Fruit fly (Drosophila melanogaster): ENCODE data around the gene CG42578.

CG42578 gene

DNA sequence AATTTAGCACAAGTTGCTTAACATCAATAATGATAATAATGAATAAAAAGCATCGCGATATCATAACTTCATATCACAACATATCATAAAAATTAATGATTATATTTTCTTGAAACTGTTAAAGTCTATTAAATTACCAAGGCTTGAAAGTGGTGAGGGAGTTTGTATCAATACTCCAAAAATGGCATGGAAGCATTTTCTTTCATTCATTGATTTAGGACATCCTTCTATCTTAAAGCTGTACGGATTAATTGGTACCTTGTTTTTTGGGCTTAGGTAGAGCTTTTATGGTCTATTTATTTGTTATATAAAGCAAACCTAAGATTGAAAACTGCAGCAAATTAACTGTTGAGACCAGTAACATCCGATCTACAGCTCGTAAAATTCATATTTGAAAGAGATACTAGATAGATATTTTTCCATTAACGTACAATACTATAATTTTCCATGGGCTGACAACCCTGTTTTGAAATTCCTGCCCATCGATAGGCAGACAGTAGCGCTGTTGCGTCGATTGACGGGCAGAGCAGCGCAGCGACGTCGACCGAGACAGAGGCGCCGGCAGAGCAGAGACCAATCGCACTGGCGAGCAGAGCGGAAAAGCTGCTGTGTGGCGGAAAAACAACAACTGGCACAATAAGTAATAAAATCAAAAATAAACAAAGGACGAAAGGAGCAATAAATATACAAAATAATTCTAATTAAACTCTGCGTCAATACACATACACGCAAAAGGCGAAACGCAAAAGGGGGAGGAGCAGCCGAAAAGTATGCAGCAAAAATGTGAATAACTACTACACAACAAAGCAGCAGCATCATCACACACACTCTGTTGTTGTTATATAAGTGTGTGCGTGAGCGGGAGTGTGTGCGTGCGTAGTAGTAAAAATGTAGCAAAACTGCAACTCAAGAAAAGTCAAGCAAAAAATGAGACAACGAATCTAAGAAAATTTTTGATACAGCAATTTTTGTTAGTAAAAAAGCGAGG lies 12.5 kb upstream of the CG42578 start, which contains the start of gene CG1695:
Gene CG1695 (plus strand): TSS at position 606 of the 988 bp plus-strand sequence.
- TF ChIP-seq h (optimal IDR thresholded peaks at IDR 0.05) (no peak), Myc (optimal IDR thresholded peaks at IDR 0.05) (no peak), Sin3A (optimal IDR thresholded peaks at IDR 0.05) (no peak)

DNA sequence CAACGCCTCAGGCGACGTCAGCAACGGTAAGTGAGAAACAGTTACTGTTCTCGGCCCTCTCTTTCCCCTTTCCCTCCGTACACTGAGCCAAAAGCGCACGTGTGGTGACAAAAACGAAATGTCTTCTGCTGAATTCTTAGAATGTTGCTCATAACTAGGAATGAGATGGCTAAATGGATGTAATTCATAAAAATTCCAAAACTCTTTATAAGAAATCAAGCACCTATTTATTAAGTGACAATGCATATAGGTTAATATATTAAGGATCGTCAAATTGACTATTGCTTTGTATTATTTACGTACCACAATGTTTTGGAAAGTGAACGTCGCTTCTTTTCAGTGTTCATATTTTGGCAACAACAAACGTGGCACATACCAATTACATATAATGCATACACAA lies 11.6 kb upstream of the CG42578 start:
- TF ChIP-seq Myc (optimal IDR thresholded peaks at IDR 0.05) (no peak), Sin3A (optimal IDR thresholded peaks at IDR 0.05) (no peak), psq (optimal IDR thresholded peaks at IDR 0.05) (no peak), ttk (optimal IDR thresholded peaks at IDR 0.05) (no peak), insv (optimal IDR thresholded peaks at IDR 0.05) (no peak)

DNA sequence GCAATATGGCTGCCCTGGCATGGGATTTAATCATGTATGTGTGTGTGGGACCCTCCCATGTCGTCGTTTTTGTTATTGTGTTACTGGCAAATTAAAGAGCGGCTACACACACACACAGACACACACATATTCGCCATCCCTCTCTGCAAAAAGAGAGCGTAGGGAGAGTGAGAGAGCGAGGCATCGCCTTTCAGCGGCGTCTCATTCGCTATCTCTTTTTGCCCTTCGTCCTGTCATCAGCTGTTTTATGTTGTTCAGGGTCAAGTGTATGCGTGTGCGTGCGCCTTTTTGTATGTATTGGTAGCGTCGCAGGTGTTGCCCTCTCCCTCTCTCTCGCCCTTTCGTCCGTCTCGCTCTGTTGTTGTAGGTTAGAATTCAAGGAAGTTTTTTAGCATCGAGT lies 9.3 kb upstream of the CG42578 start:
- TF ChIP-seq Sin3A (optimal IDR thresholded peaks at IDR 0.05) (no peak), h (optimal IDR thresholded peaks at IDR 0.05) (no peak), Myc (optimal IDR thresholded peaks at IDR 0.05) (no peak), insv (optimal IDR thresholded peaks at IDR 0.05) (no peak), psq (optimal IDR thresholded peaks at IDR 0.05) (no peak), ttk (optimal IDR thresholded peaks at IDR 0.05) (no peak)

DNA sequence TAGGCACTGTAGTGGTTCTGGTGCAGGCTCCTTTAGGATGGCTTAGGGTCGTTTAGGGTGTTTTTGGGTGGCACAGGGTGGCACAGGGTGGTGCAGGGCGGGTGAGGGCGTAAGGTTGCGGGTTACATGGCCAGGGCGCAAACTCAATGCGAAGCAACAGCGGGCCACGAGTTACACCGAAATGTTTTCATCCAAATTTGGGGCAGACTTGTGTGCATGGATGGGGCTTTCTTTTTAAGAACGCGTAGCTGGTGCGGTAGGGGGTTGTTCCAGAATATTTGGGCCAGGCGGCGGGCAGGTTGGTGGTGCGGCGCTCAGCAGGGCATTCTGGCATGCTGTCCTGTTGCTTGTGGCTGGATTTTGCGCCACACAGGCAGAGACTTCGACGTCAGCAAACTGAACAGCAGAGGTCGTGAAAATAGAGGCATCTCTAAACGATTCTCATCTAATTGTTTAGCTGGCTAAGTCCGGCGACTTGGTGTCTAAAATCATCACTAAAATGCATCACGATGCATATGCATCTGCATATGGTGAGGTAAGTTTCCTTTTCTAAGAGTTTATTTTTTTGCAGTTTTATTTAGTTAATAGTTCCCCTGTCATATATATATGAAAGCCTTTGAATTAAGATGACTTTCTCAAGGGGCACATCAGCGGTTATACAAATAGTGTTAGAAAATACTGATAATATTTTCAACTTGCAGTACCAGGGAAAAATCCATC lies 1.9 kb downstream of the CG42578 start:
- no peak for TF ChIP-seq ttk (optimal IDR thresholded peaks at IDR 0.05)
- no peak for TF ChIP-seq h (optimal IDR thresholded peaks at IDR 0.05)
- TF ChIP-seq psq (optimal IDR thresholded peaks at IDR 0.05), result no peak
- TF ChIP-seq Myc (optimal IDR thresholded peaks at IDR 0.05), result no peak
- TF ChIP-seq insv (optimal IDR thresholded peaks at IDR 0.05), result no peak
- no peak for TF ChIP-seq Sin3A (optimal IDR thresholded peaks at IDR 0.05)

DNA sequence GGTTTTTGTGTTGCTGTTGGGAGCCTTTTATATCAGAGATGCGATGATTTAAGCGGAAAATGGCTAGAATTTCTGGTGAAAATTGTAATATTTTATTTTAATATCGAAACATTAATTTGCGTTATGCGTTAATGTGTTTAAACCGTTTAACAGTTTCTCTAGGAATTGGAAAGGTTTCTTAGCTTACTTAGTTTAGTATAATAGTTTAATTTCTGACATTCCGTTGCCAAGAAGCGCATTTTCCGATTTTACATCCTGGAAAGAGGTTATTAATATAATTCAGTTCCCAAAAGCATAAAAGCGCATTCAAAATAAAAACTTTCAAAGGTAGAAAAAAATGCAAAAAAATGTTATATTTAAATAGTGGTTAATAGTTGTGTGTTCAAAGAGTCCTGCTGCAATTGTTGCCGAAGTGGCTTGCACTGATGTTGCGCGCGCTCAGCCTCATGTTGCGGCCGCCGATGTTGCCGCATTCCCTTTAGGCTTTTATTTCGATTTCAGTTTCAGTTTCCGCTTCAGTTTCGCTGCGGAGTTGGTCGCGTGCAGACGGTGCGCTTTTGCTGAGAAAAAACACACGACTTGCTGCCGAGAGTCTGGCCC lies 2.8 kb downstream of the CG42578 start, which contains the start of gene tbc:
Gene tbc (plus strand): TSS at position 504 of the 600 bp plus-strand sequence.
- TF ChIP-seq Sin3A (optimal IDR thresholded peaks at IDR 0.05), result no peak
- TF ChIP-seq insv (optimal IDR thresholded peaks at IDR 0.05), result no peak
- TF ChIP-seq ttk (optimal IDR thresholded peaks at IDR 0.05), result no peak
- TF ChIP-seq Myc (optimal IDR thresholded peaks at IDR 0.05), result no peak
- TF ChIP-seq psq (optimal IDR thresholded peaks at IDR 0.05), result no peak
- no peak for TF ChIP-seq h (optimal IDR thresholded peaks at IDR 0.05)

DNA sequence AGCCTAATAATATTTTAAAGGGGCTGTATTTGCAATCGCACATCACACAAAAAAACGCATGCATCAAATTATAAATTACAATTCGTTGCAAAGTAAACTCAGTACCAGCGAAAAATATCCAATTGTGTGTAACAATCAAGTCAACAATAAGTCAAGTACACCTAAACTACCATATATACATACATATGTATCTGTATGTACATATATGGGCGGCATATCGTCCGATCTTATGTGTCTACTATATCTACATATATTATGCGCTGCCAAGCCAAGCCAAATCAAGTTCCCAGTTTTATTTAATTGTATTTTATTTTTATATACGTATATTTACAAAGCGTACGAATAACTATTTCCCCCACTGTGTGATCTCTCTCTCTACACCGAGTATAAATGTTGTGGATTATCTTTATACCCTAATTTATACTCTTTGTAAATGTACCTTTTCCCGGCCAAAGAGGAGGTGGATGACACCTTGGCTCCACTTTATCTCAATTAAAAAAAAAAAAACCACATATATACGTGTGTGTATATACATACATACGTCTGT lies 20.3 kb downstream of the CG42578 start:
- TF ChIP-seq h (optimal IDR thresholded peaks at IDR 0.05), result no peak
- TF ChIP-seq insv (optimal IDR thresholded peaks at IDR 0.05), result no peak
- TF ChIP-seq ttk (optimal IDR thresholded peaks at IDR 0.05), result no peak
- no peak for TF ChIP-seq Sin3A (optimal IDR thresholded peaks at IDR 0.05)
- no peak for TF ChIP-seq psq (optimal IDR thresholded peaks at IDR 0.05)
- no peak for TF ChIP-seq Myc (optimal IDR thresholded peaks at IDR 0.05)

DNA sequence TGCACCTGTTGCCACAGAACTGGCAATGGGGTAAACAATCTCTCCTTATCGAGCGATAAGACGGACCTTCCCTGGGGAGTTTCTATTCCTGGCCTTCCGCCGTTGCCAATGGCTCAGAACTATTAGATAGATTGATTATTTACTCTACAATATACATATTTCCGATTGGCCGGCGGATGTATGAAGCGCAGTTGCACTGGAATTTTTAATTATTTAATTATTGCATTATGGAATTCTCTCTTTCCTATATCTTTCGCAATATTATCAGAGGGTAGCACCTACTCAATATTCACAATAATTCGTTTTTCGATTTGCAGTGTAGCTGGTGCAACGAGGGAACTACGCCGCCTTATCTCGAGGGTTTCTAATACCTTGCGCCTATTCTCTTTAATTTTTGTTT lies 21.0 kb downstream of the CG42578 start, which contains the start of gene GstT3:
Gene GstT3 (plus strand): TSS at position 301 of the 400 bp plus-strand sequence.
- TF ChIP-seq insv (optimal IDR thresholded peaks at IDR 0.05), result no peak
- TF ChIP-seq Myc (optimal IDR thresholded peaks at IDR 0.05), result no peak
- no peak for TF ChIP-seq h (optimal IDR thresholded peaks at IDR 0.05)
- no peak for TF ChIP-seq psq (optimal IDR thresholded peaks at IDR 0.05)

DNA sequence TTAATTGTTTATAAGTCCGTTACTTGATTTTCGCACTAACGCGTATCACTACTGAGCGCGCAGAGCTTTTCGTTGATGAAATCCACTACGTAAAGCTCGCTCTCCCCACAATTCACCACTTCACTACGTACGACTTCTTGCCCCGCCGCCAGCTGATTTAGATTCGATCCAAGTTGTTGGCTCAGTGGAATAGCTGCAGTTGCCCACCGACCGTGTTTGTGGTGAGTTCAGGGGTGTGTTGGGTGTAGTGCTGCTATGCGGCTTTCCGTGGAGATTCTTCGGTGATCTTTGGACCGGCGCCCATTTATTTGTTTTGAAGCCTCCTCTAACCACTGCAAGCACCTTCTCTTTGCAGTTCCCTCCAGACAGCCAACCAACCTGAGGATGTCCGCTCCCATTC lies 22.0 kb downstream of the CG42578 start:
- TF ChIP-seq h (optimal IDR thresholded peaks at IDR 0.05), result no peak
- TF ChIP-seq insv (optimal IDR thresholded peaks at IDR 0.05), result no peak
- TF ChIP-seq Myc (optimal IDR thresholded peaks at IDR 0.05), result no peak
- no peak for TF ChIP-seq ttk (optimal IDR thresholded peaks at IDR 0.05)
- no peak for TF ChIP-seq psq (optimal IDR thresholded peaks at IDR 0.05)
- TF ChIP-seq Sin3A (optimal IDR thresholded peaks at IDR 0.05), result no peak

DNA sequence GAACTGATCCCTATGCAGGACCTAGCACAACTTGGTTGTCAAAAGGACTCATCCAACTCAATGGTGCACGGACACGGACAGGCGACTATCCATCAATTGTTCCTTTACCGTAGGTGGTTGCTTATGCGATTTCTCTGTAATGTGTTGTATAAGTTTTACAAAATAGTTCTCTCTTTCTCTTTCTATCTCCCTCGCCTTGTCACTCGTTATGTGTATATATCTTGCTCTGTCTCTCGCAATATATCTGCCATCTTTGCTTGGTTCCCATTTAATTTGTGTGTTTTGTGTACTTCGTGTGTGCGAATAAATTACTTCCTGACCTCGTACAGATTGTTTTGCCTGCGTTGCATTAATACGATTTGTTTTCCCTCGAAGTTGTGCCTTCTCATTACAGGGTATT lies 24.5 kb downstream of the CG42578 start:
- TF ChIP-seq ttk (optimal IDR thresholded peaks at IDR 0.05) (no peak), psq (optimal IDR thresholded peaks at IDR 0.05) (no peak), Myc (optimal IDR thresholded peaks at IDR 0.05) (no peak)

DNA sequence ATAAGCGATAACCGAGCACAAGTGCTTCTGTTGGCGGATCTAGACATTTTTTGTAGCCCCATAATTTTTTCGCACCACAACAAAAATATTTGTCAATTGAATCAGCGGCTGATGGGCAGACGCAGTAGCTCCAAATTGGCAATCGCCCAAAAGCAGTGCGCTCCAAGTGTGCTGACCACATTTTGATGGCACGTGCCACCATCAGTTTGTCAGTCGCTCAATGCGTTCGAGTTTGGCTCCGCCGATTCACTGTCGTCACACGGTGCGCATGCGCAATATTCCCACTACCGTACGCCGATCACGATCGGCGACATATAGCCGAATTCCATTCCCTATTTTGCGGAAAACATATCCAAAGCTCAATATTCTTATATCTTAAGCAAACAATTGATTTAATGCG lies 32.5 kb downstream of the CG42578 start:
- TF ChIP-seq Sin3A (optimal IDR thresholded peaks at IDR 0.05), result no peak
- no peak for TF ChIP-seq h (optimal IDR thresholded peaks at IDR 0.05)
- no peak for TF ChIP-seq Myc (optimal IDR thresholded peaks at IDR 0.05)
- no peak for TF ChIP-seq ttk (optimal IDR thresholded peaks at IDR 0.05)
- TF ChIP-seq insv (optimal IDR thresholded peaks at IDR 0.05), result no peak
- TF ChIP-seq psq (optimal IDR thresholded peaks at IDR 0.05), result no peak

DNA sequence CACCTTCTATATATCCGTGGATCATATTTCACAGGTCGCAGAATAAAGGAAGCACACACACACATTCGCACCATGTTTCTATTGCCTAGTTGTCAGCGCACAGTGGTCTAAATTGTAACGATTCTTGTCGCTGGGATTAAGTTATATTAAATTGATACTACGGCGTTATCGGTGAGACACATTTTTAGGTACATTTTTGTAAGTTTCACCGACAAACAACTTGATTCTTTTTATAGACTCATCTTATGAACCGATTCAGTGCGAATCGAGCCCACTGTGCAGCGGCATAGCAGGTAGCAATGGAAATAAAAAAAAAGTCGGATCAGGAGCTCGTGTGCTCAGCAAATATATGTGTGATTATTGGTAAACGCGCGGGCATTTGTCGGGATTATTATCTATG lies 34.2 kb downstream of the CG42578 start:
- no peak for TF ChIP-seq insv (optimal IDR thresholded peaks at IDR 0.05)
- TF ChIP-seq Myc (optimal IDR thresholded peaks at IDR 0.05), result no peak
- no peak for TF ChIP-seq psq (optimal IDR thresholded peaks at IDR 0.05)
- no peak for TF ChIP-seq ttk (optimal IDR thresholded peaks at IDR 0.05)
- no peak for TF ChIP-seq Sin3A (optimal IDR thresholded peaks at IDR 0.05)
- no peak for TF ChIP-seq h (optimal IDR thresholded peaks at IDR 0.05)

DNA sequence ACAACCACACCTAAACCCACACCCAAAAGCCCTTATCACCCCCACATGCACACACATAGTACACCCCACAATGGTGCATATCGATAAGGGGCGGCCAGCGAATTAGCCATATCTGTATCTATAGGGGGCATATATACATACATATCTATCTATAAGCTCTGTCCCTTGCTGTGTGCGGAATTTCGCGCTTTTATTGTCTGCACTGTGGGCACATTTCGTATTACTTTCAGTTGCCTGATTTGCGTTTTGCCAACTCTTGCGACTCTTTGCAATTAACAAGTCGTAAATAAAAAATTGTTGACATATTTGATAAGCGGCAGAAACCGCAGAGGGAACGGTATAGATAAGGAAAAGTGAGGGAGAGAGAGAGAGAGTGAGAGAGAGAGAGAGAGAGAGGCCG lies 35.2 kb downstream of the CG42578 start:
- TF ChIP-seq Sin3A (optimal IDR thresholded peaks at IDR 0.05), result no peak
- no peak for TF ChIP-seq insv (optimal IDR thresholded peaks at IDR 0.05)
- TF ChIP-seq ttk (optimal IDR thresholded peaks at IDR 0.05), result no peak
- no peak for TF ChIP-seq h (optimal IDR thresholded peaks at IDR 0.05)
- no peak for TF ChIP-seq psq (optimal IDR thresholded peaks at IDR 0.05)
- TF ChIP-seq Myc (optimal IDR thresholded peaks at IDR 0.05), result no peak

Data from Kc167 (cell line).